Fruit fly (Drosophila melanogaster): Measurements from ENCODE around the gene CG13727.

CG13727 gene

DNA sequence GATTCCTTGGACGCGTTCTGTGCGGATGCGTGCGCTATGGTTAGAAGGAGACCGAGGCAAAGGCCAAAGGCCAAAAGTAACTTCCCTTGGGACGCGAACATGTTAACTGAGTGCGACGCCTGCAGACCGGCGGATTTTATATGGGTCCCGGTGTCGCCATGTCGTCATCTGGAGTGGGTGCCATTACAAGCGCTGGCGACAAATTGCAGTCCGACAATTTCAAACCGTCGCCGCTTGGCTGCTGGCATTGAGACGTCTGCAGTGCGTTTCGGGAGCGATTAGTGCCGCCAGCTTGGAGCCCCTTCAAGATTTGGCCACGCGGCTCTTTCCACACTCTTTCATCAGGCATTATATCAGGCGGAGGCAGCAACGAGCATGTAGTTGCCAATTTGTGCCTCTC, at the start of gene CG13727:
Gene CG13727 (minus strand): TSS at position 101 of the 400 bp plus-strand sequence.
- TF ChIP-seq Ets65A (GFP tag) (peak; percentile 89), sob (GFP tag; IDR thresholded peaks at IDR 0.05) (no peak), Med (GFP tag) (peak; percentile 26)

DNA sequence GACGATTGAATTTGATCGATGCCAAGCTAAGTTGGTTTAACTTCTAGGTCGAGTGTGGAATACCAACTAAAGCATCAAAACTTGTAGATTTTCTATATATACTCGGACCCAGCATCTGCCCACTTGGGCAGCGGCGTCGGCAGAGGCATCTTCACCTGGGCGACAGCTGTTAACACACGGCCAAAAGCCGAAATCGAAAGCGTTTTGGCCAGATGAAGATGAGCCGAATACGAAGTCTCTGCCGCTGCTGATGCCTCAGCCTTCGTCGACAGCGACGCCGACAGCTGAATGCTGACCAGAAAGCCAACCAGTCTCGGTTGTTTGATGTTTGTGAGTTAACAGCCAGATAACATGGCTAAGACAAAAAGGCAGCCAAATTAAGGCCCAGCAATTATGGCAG, 47.8 kb upstream of the CG13727 start, which contains the start of gene CG13731:
Gene CG13731 (minus strand): TSS at position 62 of the 400 bp plus-strand sequence.
- TF ChIP-seq Med (GFP tag) (peak; percentile 7), trem (tag; optimal IDR thresholded peaks at IDR 0.05) (no peak), CG33213 (GFP tag; optimal IDR thresholded peaks at IDR 0.05) (no peak), gsb-n (tag; optimal IDR thresholded peaks at IDR 0.05) (no peak), Blimp-1 (GFP tag; optimal IDR thresholded peaks at IDR 0.05) (peak; percentile 78), Awh (GFP tag; IDR thresholded peaks at IDR 0.05) (0 out of 2 replicates have a peak, but pooled peaks have one; percentile 7), Asciz (GFP tag; optimal IDR thresholded peaks at IDR 0.05) (no peak), CG11093 (GFP tag; IDR thresholded peaks at IDR 0.05) (no peak), chinmo (GFP tag; IDR thresholded peaks at IDR 0.05; ENCODE audit: partially characterized antibody) (0 out of 4 replicates have a peak, but pooled peaks have one; percentile 31), otp (GFP tag; IDR thresholded peaks at IDR 0.05) (no peak), kay (GFP tag; optimal IDR thresholded peaks at IDR 0.05) (no peak), GATAe (GFP tag; conservative IDR thresholded peaks at IDR 0.05) (no peak), CG1024 (GFP tag; IDR thresholded peaks at IDR 0.05) (no peak), Ravus (GFP tag; IDR thresholded peaks at IDR 0.05) (no peak), cas (GFP tag; IDR thresholded peaks at IDR 0.05) (no peak), nerfin-2 (GFP tag; IDR thresholded peaks at IDR 0.05; ENCODE audit: partially characterized antibody) (no peak), zen2 (GFP tag; IDR thresholded peaks at IDR 0.05; ENCODE audit: partially characterized antibody) (no peak), CG3838 (GFP tag; optimal IDR thresholded peaks at IDR 0.05) (no peak), Rfx (GFP tag; IDR thresholded peaks at IDR 0.05) (0 out of 2 replicates have a peak, but pooled peaks have one; percentile 5), CG7745 (tag; optimal IDR thresholded peaks at IDR 0.05) (no peak), Ets65A (GFP tag) (peak; percentile 30), Atf6 (GFP tag; IDR thresholded peaks at IDR 0.05) (no peak), Trl (optimal IDR thresholded peaks at IDR 0.05) (no peak), Trl (GFP tag; optimal IDR thresholded peaks at IDR 0.05) (no peak), E2f1 (GFP tag; IDR thresholded peaks at IDR 0.05) (no peak), Atf3 (GFP tag; optimal IDR thresholded peaks at IDR 0.05) (no peak), Elba2 (GFP tag; optimal IDR thresholded peaks at IDR 0.05) (no peak), CG32532 (GFP tag; IDR thresholded peaks at IDR 0.05) (0 out of 2 replicates have a peak, but pooled peaks have one; percentile 15), psq (GFP tag; optimal IDR thresholded peaks at IDR 0.05) (no peak), jing (GFP tag; optimal IDR thresholded peaks at IDR 0.05) (no peak), CG1792 (GFP tag; optimal IDR thresholded peaks at IDR 0.05) (no peak), CG6854 (GFP tag; optimal IDR thresholded peaks at IDR 0.05) (no peak), Adf1 (GFP tag; IDR thresholded peaks at IDR 0.05) (peak; percentile 82), CG13123 (GFP tag; optimal IDR thresholded peaks at IDR 0.05) (no peak), D19A (tag; optimal IDR thresholded peaks at IDR 0.05) (no peak), cwo (GFP tag; optimal IDR thresholded peaks at IDR 0.05) (no peak), CG6813 (GFP tag; optimal IDR thresholded peaks at IDR 0.05) (no peak), mld (GFP tag; IDR thresholded peaks at IDR 0.05; ENCODE audit: partially characterized antibody) (no peak), twi (tag; optimal IDR thresholded peaks at IDR 0.05) (no peak), CG4730 (GFP tag; IDR thresholded peaks at IDR 0.05) (no peak), CG7928 (GFP tag; optimal IDR thresholded peaks at IDR 0.05) (no peak), CG11696 (GFP tag; IDR thresholded peaks at IDR 0.05) (no peak), al (GFP tag; IDR thresholded peaks at IDR 0.05) (no peak), nau (GFP tag; optimal IDR thresholded peaks at IDR 0.05) (no peak), amos (GFP tag; IDR thresholded peaks at IDR 0.05; ENCODE audit: partially characterized antibody) (no peak), stc (GFP tag; IDR thresholded peaks at IDR 0.05) (no peak), zf30C (GFP tag; optimal IDR thresholded peaks at IDR 0.05) (no peak), Hr39 (optimal IDR thresholded peaks at IDR 0.05) (no peak), CG3281 (GFP tag; optimal IDR thresholded peaks at IDR 0.05) (no peak), CG31224 (GFP tag; IDR thresholded peaks at IDR 0.05) (no peak)

Measured in whole organism, embryonic.